Worm (Caenorhabditis elegans) whole organism, late embryonic: ENCODE results near the gene R02E4.3.
A peak's percentile ranks its signal among the peaks of the same experiment; 100 is the strongest.

ENCODE experiments used
- C08G9.2 ChIP-seq: sonication (generic microtip); optimal IDR thresholded peaks from 2 replicates; lab custom pipeline; 2016; ENCODE audit warnings: mild to moderate bottlenecking, missing genetic modification characterization, moderate library complexity, missing compliant biosample characterization
- K09A11.1 ChIP-seq: sonication (generic microtip); optimal IDR thresholded peaks from 2 replicates; lab custom pipeline; 2017; ENCODE audit warnings: antibody characterized with exemption, mild to moderate bottlenecking, missing genetic modification characterization, missing compliant biosample characterization; ENCODE audit not compliant: insufficient read depth
- Y22D7AL.16 ChIP-seq: sonication (generic microtip); optimal IDR thresholded peaks from 2 replicates; lab custom pipeline; 2016; ENCODE audit warnings: missing genetic modification characterization, missing compliant biosample characterization
- ceh-18 ChIP-seq: sonication (generic microtip); optimal IDR thresholded peaks from 2 replicates; lab custom pipeline; 2016; ENCODE audit warnings: missing genetic modification characterization, missing compliant biosample characterization
- ceh-24 ChIP-seq: sonication (generic microtip); optimal IDR thresholded peaks from 2 replicates; lab custom pipeline; 2016; ENCODE audit warnings: mild to moderate bottlenecking, missing genetic modification characterization, missing compliant biosample characterization
- ceh-31 ChIP-seq: sonication (generic microtip); optimal IDR thresholded peaks from 2 replicates; lab custom pipeline; 2016; ENCODE audit warnings: missing genetic modification characterization, missing compliant biosample characterization
- ceh-34 ChIP-seq: sonication (generic microtip); optimal IDR thresholded peaks from 2 replicates; lab custom pipeline; 2016; ENCODE audit warnings: mild to moderate bottlenecking, missing genetic modification characterization, missing compliant biosample characterization
- ceh-45 ChIP-seq: fragments of 200-800 bp; sonication (Bioruptor generic); IDR thresholded peaks from 2 replicates; pipeline ENCODE4 v1.3.6; 2022; ENCODE audit warnings: missing genetic modification reagents, missing genetic modification characterization, missing compliant biosample characterization
- ceh-6 ChIP-seq: fragments of 200-800 bp; sonication (Bioruptor generic); optimal IDR thresholded peaks from 2 replicates; lab custom pipeline; 2018; ENCODE audit warnings: mild to moderate bottlenecking, missing genetic modification characterization, missing compliant biosample characterization
- dmd-4 ChIP-seq: sonication (generic microtip); optimal IDR thresholded peaks from 2 replicates; lab custom pipeline; 2016; ENCODE audit warnings: borderline replicate concordance, missing genetic modification characterization, missing compliant biosample characterization
- dve-1 ChIP-seq: sonication (generic microtip); optimal IDR thresholded peaks from 2 replicates; lab custom pipeline; 2017; ENCODE audit warnings: antibody characterized with exemption, mild to moderate bottlenecking, missing genetic modification characterization, missing compliant biosample characterization
- elt-4 ChIP-seq: sonication (generic microtip); optimal IDR thresholded peaks from 2 replicates; lab custom pipeline; 2016; ENCODE audit warnings: missing genetic modification characterization, missing compliant biosample characterization
- ets-4 ChIP-seq: sonication (generic microtip); optimal IDR thresholded peaks from 2 replicates; lab custom pipeline; 2016; ENCODE audit warnings: missing genetic modification characterization, missing compliant biosample characterization
- fkh-10 ChIP-seq: fragments of 150-350 bp; optimal IDR thresholded peaks from 2 replicates; lab custom pipeline; 2014; ENCODE audit warnings: missing biosample characterization, missing genetic modification reagents, missing genetic modification characterization
- fkh-6 ChIP-seq: sonication (generic microtip); optimal IDR thresholded peaks from 2 replicates; lab custom pipeline; 2016; ENCODE audit warnings: missing genetic modification characterization, missing compliant biosample characterization
- gmeb-2 ChIP-seq: sonication (generic microtip); optimal IDR thresholded peaks from 2 replicates; lab custom pipeline; 2016; ENCODE audit warnings: missing genetic modification characterization, inconsistent platforms, missing compliant biosample characterization
- hlh-13 ChIP-seq: fragments of 200-800 bp; sonication (Bioruptor generic); optimal IDR thresholded peaks from 2 replicates; lab custom pipeline; 2018; ENCODE audit warnings: mild to moderate bottlenecking, missing genetic modification characterization, missing compliant biosample characterization
- hlh-6 ChIP-seq: sonication (generic microtip); optimal IDR thresholded peaks from 2 replicates; lab custom pipeline; 2016; ENCODE audit warnings: missing genotype, missing genetic modification characterization, missing compliant biosample characterization
- npax-4 ChIP-seq: sonication (generic microtip); optimal IDR thresholded peaks from 2 replicates; lab custom pipeline; 2016; ENCODE audit warnings: missing genetic modification characterization, missing compliant biosample characterization
- odd-2 ChIP-seq: sonication (generic microtip); optimal IDR thresholded peaks from 2 replicates; lab custom pipeline; 2017; ENCODE audit warnings: antibody characterized with exemption, mild to moderate bottlenecking, missing genetic modification characterization, missing compliant biosample characterization
- pag-3 ChIP-seq: sonication (generic microtip); optimal IDR thresholded peaks from 2 replicates; lab custom pipeline; 2016; ENCODE audit warnings: missing compliant biosample characterization, missing genetic modification characterization, borderline replicate concordance
- pax-1 ChIP-seq: fragments of 150-350 bp; optimal IDR thresholded peaks from 2 replicates; lab custom pipeline; 2014; ENCODE audit warnings: missing biosample characterization, missing genetic modification characterization
- pha-2 ChIP-seq: sonication (generic microtip); optimal IDR thresholded peaks from 2 replicates; lab custom pipeline; 2017; ENCODE audit warnings: mild to moderate bottlenecking, missing genetic modification characterization, missing compliant biosample characterization
- pha-4 ChIP-seq: fragments of 150-350 bp; optimal IDR thresholded peaks from 2 replicates; lab custom pipeline; 2018; ENCODE audit warnings: missing biosample characterization, missing genetic modification reagents, missing genetic modification characterization
- pros-1 ChIP-seq: fragments of 150-350 bp; optimal IDR thresholded peaks from 2 replicates; lab custom pipeline; 2014; ENCODE audit warnings: missing biosample characterization, missing genetic modification reagents, missing genetic modification characterization
- ref-2 ChIP-seq: sonication (generic microtip); optimal IDR thresholded peaks from 2 replicates; lab custom pipeline; 2016; ENCODE audit warnings: missing genetic modification characterization, missing compliant biosample characterization
- sox-4 ChIP-seq: sonication (generic microtip); optimal IDR thresholded peaks from 2 replicates; lab custom pipeline; 2017; ENCODE audit warnings: mild to moderate bottlenecking, missing genetic modification characterization, inconsistent platforms, missing compliant biosample characterization
- unc-3 ChIP-seq, 2 experiments: fragments of 200-800 bp in 1 of 2; sonication (Bioruptor generic) in 1 of 2; sonication (generic microtip) in 1 of 2; conservative IDR thresholded peaks in 1 of 2; optimal IDR thresholded peaks in 1 of 2; 2 replicates each; pipeline versions ENCODE4 v1.3.6 to Lab custom; 2016 to 2022; ENCODE audit warnings: missing compliant biosample characterization in 2 of 2, missing genetic modification characterization in 2 of 2, missing genetic modification reagents in 1 of 2
- unc-42 ChIP-seq: sonication (generic microtip); optimal IDR thresholded peaks from 2 replicates; lab custom pipeline; 2016; ENCODE audit warnings: missing genotype, missing genetic modification characterization, missing compliant biosample characterization
- unc-55 ChIP-seq: sonication (generic microtip); optimal IDR thresholded peaks from 2 replicates; lab custom pipeline; 2017; ENCODE audit warnings: missing biosample characterization, missing genetic modification reagents, missing genetic modification characterization
- zip-5 ChIP-seq: sonication (generic microtip); optimal IDR thresholded peaks from 2 replicates; lab custom pipeline; 2016; ENCODE audit warnings: missing genetic modification characterization, missing compliant biosample characterization
- ztf-16 ChIP-seq: sonication (generic microtip); optimal IDR thresholded peaks from 2 replicates; lab custom pipeline; 2017; ENCODE audit warnings: missing genetic modification characterization, missing compliant biosample characterization

Gene R02E4.3

DNA sequence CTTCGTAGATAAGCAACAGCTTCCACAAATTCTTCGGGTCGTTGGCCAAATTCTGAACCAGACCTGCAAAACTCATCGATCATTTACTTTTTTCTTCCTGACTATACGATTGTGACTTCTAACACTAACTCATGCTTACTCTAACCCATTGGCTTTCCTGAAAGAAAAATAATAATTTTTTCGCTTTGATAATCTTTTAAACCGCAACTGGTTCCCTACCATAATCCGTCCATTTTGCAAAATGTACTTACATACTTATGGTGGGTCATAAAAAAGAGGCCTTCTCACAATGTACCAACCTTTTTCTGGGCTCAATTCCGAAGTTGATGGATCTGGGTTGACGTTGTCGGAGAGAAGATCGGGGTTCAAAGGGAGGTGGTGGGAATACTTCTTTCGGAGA is 6.9 kb downstream of the R02E4.3 start:
- TF ChIP-seq hlh-13 (GFP tag; lab: Kevin White, UChicago) (no peak), ceh-34 (tag; lab: Kevin White, UChicago) (no peak), unc-3 (GFP tag; conservative IDR thresholded peaks at IDR 0.05; lab: Robert Waterston, UW) (no peak), unc-3 (tag; optimal IDR thresholded peaks at IDR 0.05; lab: Kevin White, UChicago) (no peak), unc-55 (GFP tag; lab: Kevin White, UChicago) (no peak), ceh-18 (no peak), ceh-31 (tag; lab: Kevin White, UChicago) (no peak), pros-1 (tag; lab: Kevin White, UChicago) (no peak), pag-3 (tag; lab: Kevin White, UChicago) (no peak), elt-4 (tag; lab: Kevin White, UChicago) (no peak), pha-4 (tag; lab: Kevin White, UChicago) (no peak), Y22D7AL.16 (no peak)
- TF ChIP-seq, all 69 proteins: peak for 0

ce11 chrX:4088943-4089342 is 13.0 kb downstream of the R02E4.3 start:
- TF ChIP-seq unc-42 (tag; lab: Kevin White, UChicago): peak; percentile 90
- TF ChIP-seq odd-2 (tag; lab: Kevin White, UChicago): no peak
- peak; percentile 23 for TF ChIP-seq ceh-31 (tag; lab: Kevin White, UChicago)

DNA sequence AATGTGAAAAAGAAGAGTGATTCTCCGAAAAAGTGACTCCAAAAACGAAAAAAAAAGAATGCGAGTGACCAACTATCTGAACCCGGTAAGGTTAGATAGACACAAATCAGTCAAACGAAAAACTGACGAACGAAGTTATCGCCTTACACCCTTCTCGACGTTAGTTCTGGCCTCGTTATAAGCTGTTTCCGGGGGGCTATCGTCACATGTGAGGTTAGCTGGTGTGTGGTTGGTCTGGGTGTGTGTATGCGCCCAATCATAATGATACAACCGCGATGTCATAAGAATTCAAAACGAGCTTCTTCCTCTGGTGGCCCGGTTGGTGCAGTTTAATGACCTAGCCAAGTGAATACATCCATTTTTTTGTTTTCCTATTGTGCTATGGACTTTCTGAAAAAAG is 16.4 kb downstream of the R02E4.3 start:
- TF ChIP-seq ceh-24 (tag; lab: Kevin White, UChicago) (no peak), ceh-31 (tag; lab: Kevin White, UChicago) (no peak), gmeb-2 (tag; lab: Kevin White, UChicago) (no peak), pha-2 (tag; lab: Kevin White, UChicago) (no peak), ets-4 (tag; lab: Kevin White, UChicago) (no peak), pha-4 (tag; lab: Kevin White, UChicago) (no peak), fkh-10 (GFP tag; lab: Kevin White, UChicago) (no peak), sox-4 (tag; lab: Kevin White, UChicago) (no peak), unc-55 (GFP tag; lab: Kevin White, UChicago) (no peak), K09A11.1 (tag; lab: Kevin White, UChicago) (no peak), dve-1 (tag; lab: Kevin White, UChicago) (no peak), fkh-6 (tag; lab: Kevin White, UChicago) (no peak)
- TF ChIP-seq, all 69 proteins: peak for 0

DNA sequence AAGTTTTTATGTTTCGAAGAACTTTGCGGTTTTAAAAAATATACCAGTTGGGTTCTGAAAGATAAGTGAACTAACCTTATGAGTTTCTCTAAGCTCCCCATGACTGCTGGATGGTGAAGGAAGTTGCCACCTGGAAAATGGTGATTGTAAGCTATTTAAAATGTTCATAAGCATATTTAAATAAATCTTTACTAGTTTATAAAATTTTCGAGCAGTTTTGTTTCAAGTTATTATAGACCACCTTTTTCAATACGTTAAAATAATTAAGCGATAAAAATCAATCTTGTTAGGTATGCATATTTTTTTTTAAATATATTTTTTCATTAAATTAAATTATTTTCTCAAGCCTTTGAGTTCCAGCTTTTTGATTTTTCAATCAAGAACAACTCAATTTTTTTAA is 22.7 kb downstream of the R02E4.3 start, which contains the start of gene T06F4.1:
T06F4.1 (minus strand) TSS at position 101 of the 400 bp plus-strand sequence.
- no peak for TF ChIP-seq pha-2 (tag; lab: Kevin White, UChicago)
- no peak for TF ChIP-seq npax-4 (tag; lab: Kevin White, UChicago)
- TF ChIP-seq C08G9.2 (tag; lab: Kevin White, UChicago): no peak
- TF ChIP-seq ref-2 (tag; lab: Kevin White, UChicago): no peak
- TF ChIP-seq elt-4 (tag; lab: Kevin White, UChicago): no peak
- TF ChIP-seq ztf-16 (tag; lab: Kevin White, UChicago): no peak
- no peak for TF ChIP-seq ceh-45 (GFP tag; lab: Robert Waterston, UW)

ce11 chrX:4075934-4076333 is 26.0 kb downstream of the R02E4.3 start:
- TF ChIP-seq dmd-4 (tag; lab: Kevin White, UChicago): no peak
- no peak for TF ChIP-seq pax-1 (tag; lab: Kevin White, UChicago)
- TF ChIP-seq unc-55 (GFP tag; lab: Kevin White, UChicago): peak; percentile 69

DNA sequence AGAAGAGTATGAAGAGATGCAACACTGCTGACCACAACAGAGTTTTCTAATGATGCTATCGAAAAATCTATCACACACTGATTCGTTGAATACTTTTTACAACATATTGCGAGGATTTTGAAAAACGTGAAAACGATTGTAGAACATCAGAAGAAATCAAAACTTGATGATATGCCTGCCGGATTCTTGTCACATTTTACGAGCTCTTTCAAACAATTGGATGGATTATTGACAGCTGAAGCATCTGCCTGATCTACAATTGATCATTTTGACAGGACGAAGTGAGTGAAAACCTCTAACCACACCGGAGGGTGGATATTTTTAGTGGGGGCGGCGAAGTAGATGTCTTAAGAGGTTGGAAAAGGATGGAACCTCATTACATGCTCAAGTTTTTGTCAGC is 29.4 kb downstream of the R02E4.3 start:
- no peak for TF ChIP-seq zip-5 (tag; lab: Kevin White, UChicago)
- TF ChIP-seq ceh-6 (GFP tag; lab: Kevin White, UChicago): no peak
- TF ChIP-seq unc-55 (GFP tag; lab: Kevin White, UChicago): peak; percentile 92
- TF ChIP-seq hlh-6: no peak
